Worm (Caenorhabditis elegans) whole organism, mixed stage, embryonic: ENCODE data around the gene R102.10.

Source experiments
- drap-1 ChIP-seq: fragments of 200-800 bp; sonication (Bioruptor generic); optimal IDR thresholded peaks from 3 replicates; lab custom pipeline; 2018; ENCODE audit warnings: mild to moderate bottlenecking, missing genetic modification characterization, missing compliant biosample characterization
- elt-1 ChIP-seq: sonication (generic microtip); optimal IDR thresholded peaks from 2 replicates; lab custom pipeline; 2017; ENCODE audit warnings: missing genetic modification characterization, mild to moderate bottlenecking, missing compliant biosample characterization, antibody characterized with exemption, moderate library complexity, borderline replicate concordance; ENCODE audit not compliant: insufficient read depth
- elt-3 ChIP-seq: fragments of 150-350 bp; optimal IDR thresholded peaks from 2 replicates; lab custom pipeline; 2014; ENCODE audit warnings: missing biosample characterization, missing genetic modification characterization
- flh-1 ChIP-seq: fragments of 200-800 bp; sonication (Bioruptor generic); optimal IDR thresholded peaks from 2 replicates; lab custom pipeline; 2018; ENCODE audit warnings: mild to moderate bottlenecking, missing genetic modification characterization, moderate library complexity, missing compliant biosample characterization
- hlh-1 ChIP-seq: fragments of 150-350 bp; optimal IDR thresholded peaks from 2 replicates; lab custom pipeline; 2014; ENCODE audit warnings: missing biosample characterization, missing genetic modification reagents, missing genetic modification characterization
- lin-13 ChIP-seq: fragments of 150-350 bp; optimal IDR thresholded peaks from 2 replicates; lab custom pipeline; 2014; ENCODE audit warnings: missing biosample characterization, missing genetic modification characterization
- lsy-2 ChIP-seq: fragments of 150-350 bp; optimal IDR thresholded peaks from 2 replicates; lab custom pipeline; 2014; ENCODE audit warnings: missing biosample characterization, missing genetic modification characterization
- nhr-237 ChIP-seq: fragments of 150-350 bp; optimal IDR thresholded peaks from 2 replicates; lab custom pipeline; 2014; ENCODE audit warnings: missing biosample characterization, missing genetic modification characterization
- nhr-76 ChIP-seq: sonication (generic microtip); optimal IDR thresholded peaks from 2 replicates; lab custom pipeline; 2017; ENCODE audit warnings: missing biosample characterization, missing genetic modification characterization
- pha-4 ChIP-seq: fragments of 150-350 bp; optimal IDR thresholded peaks from 2 replicates; lab custom pipeline; 2018; ENCODE audit warnings: missing biosample characterization, missing genetic modification reagents, missing genetic modification characterization
- snpc-4 ChIP-seq: fragments of 150-350 bp; optimal IDR thresholded peaks from 2 replicates; lab custom pipeline; 2014; ENCODE audit warnings: missing biosample characterization, missing genetic modification characterization
- unc-62 ChIP-seq: fragments of 150-350 bp; optimal IDR thresholded peaks from 2 replicates; lab custom pipeline; 2014; ENCODE audit warnings: missing biosample characterization, missing genetic modification reagents, missing genetic modification characterization

DNA sequence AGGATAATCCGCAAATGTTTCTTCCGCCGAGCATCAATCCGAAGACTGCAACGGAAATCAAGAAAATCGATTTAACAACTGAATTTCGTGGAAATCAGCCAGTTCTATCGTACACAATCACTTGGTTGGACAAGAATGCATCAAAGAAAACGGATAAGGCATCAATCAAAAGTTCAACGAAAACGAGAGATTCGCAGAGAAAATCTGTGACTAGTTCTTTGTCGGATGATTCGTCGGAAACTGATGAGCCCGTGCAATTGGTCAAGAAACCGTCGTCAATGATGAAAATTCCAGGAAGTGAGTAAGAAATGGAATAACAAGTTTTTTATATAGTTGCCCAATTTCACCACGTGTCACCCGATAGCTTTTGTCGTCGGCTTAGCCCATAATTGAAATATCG is 814 bp downstream of the R102.10 start, which contains the start of gene R102.6:
- no peak for TF ChIP-seq flh-1 (GFP tag; lab: Kevin White, UChicago)
- no peak for TF ChIP-seq nhr-237 (tag; lab: Kevin White, UChicago)
- TF ChIP-seq snpc-4 (tag; lab: Kevin White, UChicago): no peak
- TF ChIP-seq lin-13 (tag; lab: Kevin White, UChicago): no peak
- no peak for TF ChIP-seq hlh-1
- no peak for TF ChIP-seq pha-4 (tag; lab: Kevin White, UChicago)
- TF ChIP-seq unc-62 (GFP tag; lab: Kevin White, UChicago): no peak
- no peak for TF ChIP-seq nhr-76 (tag; lab: Kevin White, UChicago)
- no peak for TF ChIP-seq elt-1 (tag; lab: Kevin White, UChicago)
- no peak for TF ChIP-seq lsy-2 (tag; lab: Kevin White, UChicago)
- no peak for TF ChIP-seq drap-1 (GFP tag; lab: Kevin White, UChicago)
- no peak for TF ChIP-seq elt-3 (tag; lab: Kevin White, UChicago)
